Worm (Caenorhabditis elegans) whole organism, L2 larva: ENCODE data around the gene uev-2.

Experiments
- fos-1 ChIP-seq: fragments of 150-350 bp; optimal IDR thresholded peaks from 2 replicates; lab custom pipeline; 2014; ENCODE audit warnings: missing biosample characterization, missing genetic modification characterization
- nhr-12 ChIP-seq: fragments of 150-350 bp; optimal IDR thresholded peaks from 2 replicates; lab custom pipeline; 2014; ENCODE audit warnings: missing biosample characterization, missing genetic modification characterization
- ztf-4 ChIP-seq: fragments of 150-350 bp; optimal IDR thresholded peaks from 2 replicates; lab custom pipeline; 2014; ENCODE audit warnings: missing biosample characterization, missing genetic modification characterization

DNA sequence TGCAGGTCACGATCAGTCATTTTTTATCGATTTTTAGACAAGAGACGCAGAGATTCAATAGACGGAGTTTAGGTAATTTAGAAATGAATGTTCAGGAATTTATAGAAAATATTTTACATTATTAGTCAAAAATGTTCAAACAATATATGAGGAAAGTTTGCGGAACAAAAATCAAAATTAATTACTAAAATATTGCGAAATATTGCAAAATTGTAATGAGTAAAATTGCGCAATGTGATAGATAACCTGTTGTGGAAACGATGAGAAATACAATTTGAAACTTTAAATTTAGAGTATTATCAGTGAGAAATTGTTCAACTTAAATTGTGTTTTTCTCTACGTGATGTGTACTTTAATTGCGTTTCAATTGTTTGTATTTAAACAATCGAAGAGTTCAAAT lies 1.9 kb upstream of the uev-2 start, which contains the start of gene F56D2.5:
- TF ChIP-seq ztf-4 (tag; lab: Kevin White, UChicago) (no peak), fos-1 (tag; lab: Kevin White, UChicago) (peak; percentile 8), nhr-12 (no peak)
